Worm (Caenorhabditis elegans) whole organism, young adult: ENCODE measurements around the gene ZK829.3.

Experiments used
- B0261.1 ChIP-seq: sonication (generic microtip); optimal IDR thresholded peaks from 2 replicates; lab custom pipeline; 2016; ENCODE audit warnings: mild to moderate bottlenecking, missing genetic modification characterization, moderate library complexity, missing compliant biosample characterization
- F10E7.11 ChIP-seq: sonication (generic microtip); optimal IDR thresholded peaks from 2 replicates; lab custom pipeline; 2017; ENCODE audit warnings: mild to moderate bottlenecking, missing genetic modification characterization, moderate library complexity, missing compliant biosample characterization
- F33H1.4 ChIP-seq: fragments of 200-800 bp; sonication (Bioruptor generic); IDR thresholded peaks from 2 replicates; pipeline ENCODE4 v1.3.6; 2022; ENCODE audit warnings: missing genetic modification reagents, missing genetic modification characterization, missing compliant biosample characterization
- K12H6.12 ChIP-seq: fragments of 200-800 bp; sonication (Bioruptor generic); optimal IDR thresholded peaks from 2 replicates; lab custom pipeline; 2018; ENCODE audit warnings: mild to moderate bottlenecking, missing genetic modification characterization, missing compliant biosample characterization
- Y95B8A.8 ChIP-seq: fragments of 200-800 bp; sonication (Bioruptor generic); IDR thresholded peaks from 2 replicates; pipeline ENCODE4 v1.3.6; 2022; ENCODE audit warnings: missing genetic modification reagents, missing genetic modification characterization, missing compliant biosample characterization
- ama-1 ChIP-seq, 3 experiments: fragments of 150-350 bp in 1 of 3; sonication (generic microtip) in 2 of 3; optimal IDR thresholded peaks; 2 replicates each; lab custom pipeline; 2014 to 2018; ENCODE audit warnings: missing biosample characterization in 2 of 3, missing genetic modification characterization in 2 of 3, missing genetic modification reagents in 2 of 3
- attf-3 ChIP-seq: fragments of 200-800 bp; sonication (Bioruptor generic); conservative IDR thresholded peaks from 2 replicates; pipeline ENCODE4 v1.3.6; 2022; ENCODE audit warnings: missing genetic modification reagents, missing genetic modification characterization, missing compliant biosample characterization
- attf-5 ChIP-seq: fragments of 200-800 bp; sonication (Bioruptor generic); optimal IDR thresholded peaks from 2 replicates; lab custom pipeline; 2018; ENCODE audit warnings: mild to moderate bottlenecking, missing genetic modification characterization, missing compliant biosample characterization
- bed-2 ChIP-seq: fragments of 200-800 bp; sonication (Bioruptor generic); IDR thresholded peaks from 2 replicates; pipeline ENCODE4 v1.3.6; 2022; ENCODE audit warnings: missing genetic modification reagents, missing genetic modification characterization, missing compliant biosample characterization
- cebp-1 ChIP-seq, 2 experiments: fragments of 200-800 bp in 1 of 2; sonication (Bioruptor generic) in 1 of 2; sonication (generic microtip) in 1 of 2; IDR thresholded peaks in 1 of 2; optimal IDR thresholded peaks in 1 of 2; 2 replicates each; pipeline versions ENCODE4 v1.3.6 to Lab custom; 2017 to 2022; ENCODE audit warnings: missing compliant biosample characterization in 2 of 2, missing genetic modification characterization in 2 of 2, mild to moderate bottlenecking in 1 of 2, missing genetic modification reagents in 1 of 2, moderate library complexity in 1 of 2
- ceh-27 ChIP-seq: fragments of 200-800 bp; sonication (Bioruptor generic); optimal IDR thresholded peaks from 2 replicates; lab custom pipeline; 2018; ENCODE audit warnings: mild to moderate bottlenecking, missing genetic modification characterization, moderate library complexity, missing compliant biosample characterization
- ceh-79 ChIP-seq: sonication (generic microtip); optimal IDR thresholded peaks from 2 replicates; lab custom pipeline; 2017; ENCODE audit warnings: mild to moderate bottlenecking, missing genetic modification characterization, missing compliant biosample characterization
- ceh-91 ChIP-seq: fragments of 200-800 bp; sonication (Bioruptor generic); IDR thresholded peaks from 2 replicates; pipeline ENCODE4 v1.3.6; 2022; ENCODE audit warnings: missing genetic modification reagents, missing genetic modification characterization, missing compliant biosample characterization
- dox-1 ChIP-seq: fragments of 200-800 bp; sonication (Bioruptor generic); IDR thresholded peaks from 2 replicates; pipeline ENCODE4 v1.3.6; 2022; ENCODE audit warnings: missing genetic modification reagents, missing genetic modification characterization, missing compliant biosample characterization
- dpff-1 ChIP-seq: sonication (generic microtip); optimal IDR thresholded peaks from 2 replicates; lab custom pipeline; 2017; ENCODE audit warnings: mild to moderate bottlenecking, missing genetic modification characterization, missing compliant biosample characterization
- efl-1 ChIP-seq: fragments of 150-350 bp; optimal IDR thresholded peaks from 2 replicates; lab custom pipeline; 2014; ENCODE audit warnings: missing biosample characterization, missing genetic modification reagents, missing genetic modification characterization
- egl-18 ChIP-seq: fragments of 200-800 bp; sonication (Bioruptor generic); IDR thresholded peaks from 2 replicates; pipeline ENCODE4 v1.3.6; 2022; ENCODE audit warnings: missing genetic modification reagents, missing genetic modification characterization, missing compliant biosample characterization
- egl-44 ChIP-seq: fragments of 200-800 bp; sonication (Bioruptor generic); IDR thresholded peaks from 2 replicates; pipeline ENCODE4 v1.3.6; 2022; ENCODE audit warnings: missing genetic modification reagents, missing genetic modification characterization, missing compliant biosample characterization
- gei-17 ChIP-seq: fragments of 200-800 bp; sonication (Bioruptor generic); optimal IDR thresholded peaks from 2 replicates; lab custom pipeline; 2018; ENCODE audit warnings: mild to moderate bottlenecking, missing genetic modification characterization, missing compliant biosample characterization
- hmg-1.2 ChIP-seq: fragments of 200-800 bp; sonication (Bioruptor generic); IDR thresholded peaks from 2 replicates; pipeline ENCODE4 v1.3.6; 2022; ENCODE audit warnings: missing genetic modification reagents, missing genetic modification characterization, missing compliant biosample characterization
- hmg-20 ChIP-seq: fragments of 200-800 bp; sonication (Bioruptor generic); IDR thresholded peaks from 2 replicates; pipeline ENCODE4 v1.3.6; 2022; ENCODE audit warnings: missing genetic modification reagents, missing genetic modification characterization, missing compliant biosample characterization
- hrde-1 ChIP-seq: sonication (generic microtip); optimal IDR thresholded peaks from 2 replicates; lab custom pipeline; 2016; ENCODE audit warnings: missing genetic modification characterization, mild to moderate bottlenecking, missing compliant biosample characterization, moderate library complexity, missing genotype, missing genetic modification reagents, borderline replicate concordance
- lin-35 ChIP-seq, 3 experiments: fragments of 150-350 bp in 2 of 3; sonication (generic microtip) in 1 of 3; optimal IDR thresholded peaks; 2 replicates each; lab custom pipeline; 2014 to 2018; ENCODE audit warnings: missing biosample characterization in 3 of 3, missing genetic modification characterization in 3 of 3, missing genetic modification reagents in 3 of 3
- lin-54 ChIP-seq: fragments of 200-800 bp; sonication (Bioruptor generic); optimal IDR thresholded peaks from 2 replicates; lab custom pipeline; 2018; ENCODE audit warnings: mild to moderate bottlenecking, missing genetic modification characterization, missing compliant biosample characterization
- lsl-1 ChIP-seq: fragments of 200-800 bp; sonication (Bioruptor generic); optimal IDR thresholded peaks from 2 replicates; lab custom pipeline; 2018; ENCODE audit warnings: mild to moderate bottlenecking, missing genetic modification characterization, moderate library complexity, missing compliant biosample characterization
- madf-10 ChIP-seq: sonication (generic microtip); optimal IDR thresholded peaks from 2 replicates; lab custom pipeline; 2016; ENCODE audit warnings: mild to moderate bottlenecking, missing genetic modification characterization, missing compliant biosample characterization
- madf-6 ChIP-seq: fragments of 200-800 bp; sonication (Bioruptor generic); IDR thresholded peaks from 2 replicates; pipeline ENCODE4 v1.3.6; 2022; ENCODE audit warnings: missing genetic modification reagents, missing genetic modification characterization, missing compliant biosample characterization
- madf-8 ChIP-seq: fragments of 200-800 bp; sonication (Bioruptor generic); conservative IDR thresholded peaks from 2 replicates; pipeline ENCODE4 v1.3.6; 2022; ENCODE audit warnings: missing genetic modification reagents, missing genetic modification characterization, missing compliant biosample characterization
- nfyb-1 ChIP-seq: fragments of 200-800 bp; sonication (Bioruptor generic); IDR thresholded peaks from 2 replicates; pipeline ENCODE4 v1.3.6; 2022; ENCODE audit warnings: missing genetic modification reagents, missing genetic modification characterization, missing compliant biosample characterization
- nhr-80 ChIP-seq: sonication (generic microtip); optimal IDR thresholded peaks from 2 replicates; lab custom pipeline; 2016; ENCODE audit warnings: missing genetic modification characterization, missing compliant biosample characterization
- repo-1 ChIP-seq: sonication (generic microtip); optimal IDR thresholded peaks from 2 replicates; lab custom pipeline; 2017; ENCODE audit warnings: mild to moderate bottlenecking, missing genetic modification characterization, missing compliant biosample characterization
- sea-2 ChIP-seq: fragments of 200-800 bp; sonication (Bioruptor generic); IDR thresholded peaks from 2 replicates; pipeline ENCODE4 v1.3.6; 2022; ENCODE audit warnings: missing genetic modification characterization, missing compliant biosample characterization
- snpc-1.3 ChIP-seq: sonication (generic microtip); optimal IDR thresholded peaks from 2 replicates; lab custom pipeline; 2017; ENCODE audit warnings: missing genetic modification characterization, mild to moderate bottlenecking, missing compliant biosample characterization, antibody characterized with exemption, moderate library complexity, missing genotype, missing genetic modification reagents; ENCODE audit not compliant: insufficient read depth
- tbp1 ChIP-seq: fragments of 200-800 bp; sonication (Bioruptor generic); optimal IDR thresholded peaks from 2 replicates; lab custom pipeline; 2018; ENCODE audit warnings: mild to moderate bottlenecking, missing genetic modification characterization, missing compliant biosample characterization
- tlf-1 ChIP-seq: fragments of 200-800 bp; sonication (Bioruptor generic); optimal IDR thresholded peaks from 2 replicates; lab custom pipeline; 2018; ENCODE audit warnings: mild to moderate bottlenecking, missing genetic modification characterization, missing compliant biosample characterization
- xnd-1 ChIP-seq: sonication (generic microtip); optimal IDR thresholded peaks from 2 replicates; lab custom pipeline; 2016; ENCODE audit warnings: missing genotype, missing genetic modification reagents, missing genetic modification characterization, missing compliant biosample characterization
- zfh-2 ChIP-seq: fragments of 200-800 bp; sonication (Bioruptor generic); conservative IDR thresholded peaks from 2 replicates; pipeline ENCODE4 v1.3.6; 2022; ENCODE audit warnings: missing genetic modification reagents, missing genetic modification characterization, missing compliant biosample characterization
- ztf-26 ChIP-seq: sonication (generic microtip); optimal IDR thresholded peaks from 2 replicates; lab custom pipeline; 2017; ENCODE audit warnings: missing genetic modification characterization, missing compliant biosample characterization

Gene ZK829.3

ce11 chrIV:11955592-11955991, 10.1 kb upstream of the ZK829.3 start (continued):
- no peak for TF ChIP-seq snpc-1.3
- TF ChIP-seq ztf-26 = peak; percentile 41
- TF ChIP-seq dpff-1 (tag; lab: Kevin White, UChicago) = no peak
- TF ChIP-seq hrde-1 (tag; lab: Kevin White, UChicago) = peak; percentile 16
- no peak for TF ChIP-seq ceh-27 (GFP tag; lab: Kevin White, UChicago)
- no peak for TF ChIP-seq ceh-91

ce11 chrIV:11952612-11953299, 7.2 kb upstream of the ZK829.3 start, which contains the start of gene gdh-1:
gdh-1 (plus strand) TSS chrIV:11953249.
- peak in 1 of 3 experiments; percentile 6 for TF ChIP-seq lin-35 (GFP tag; optimal IDR thresholded peaks at IDR 0.05; lab: Kevin White, UChicago)
- no peak for TF ChIP-seq attf-3 (GFP tag; lab: Robert Waterston, UW)
- peak; percentile 55 for TF ChIP-seq dox-1 (GFP tag; lab: Robert Waterston, UW)
- peak; percentile 53 for TF ChIP-seq lin-54 (GFP tag; lab: Kevin White, UChicago)
- no peak for TF ChIP-seq tlf-1 (GFP tag; lab: Kevin White, UChicago)
- TF ChIP-seq xnd-1 (tag; lab: Kevin White, UChicago) = peak; percentile 1
- peak; percentile 18 for TF ChIP-seq ama-1 (optimal IDR thresholded peaks at IDR 0.05; lab: Kevin White, UChicago)
- no peak for TF ChIP-seq ama-1 (GFP tag; optimal IDR thresholded peaks at IDR 0.05; lab: Kevin White, UChicago)
- TF ChIP-seq zfh-2 (GFP tag; lab: Robert Waterston, UW) = no peak
- TF ChIP-seq efl-1 = peak; percentile 48
- TF ChIP-seq tbp1 (GFP tag; lab: Kevin White, UChicago) = peak; percentile 23
- TF ChIP-seq lsl-1 (GFP tag; lab: Kevin White, UChicago) = peak; percentile 23
- TF ChIP-seq nhr-80 (tag; lab: Kevin White, UChicago) = peak; percentile 63
- TF ChIP-seq madf-6 (GFP tag; lab: Robert Waterston, UW) = peak; percentile 41
- peak; percentile 6 for TF ChIP-seq K12H6.12 (tag; lab: Kevin White, UChicago)
- TF ChIP-seq repo-1 (tag; lab: Kevin White, UChicago) = no peak
- no peak for TF ChIP-seq gei-17
- TF ChIP-seq hmg-1.2 (GFP tag; lab: Robert Waterston, UW) = peak; percentile 32; the same call in 1 of the 2 replicates
- no peak for TF ChIP-seq sea-2 (GFP tag; lab: Robert Waterston, UW)
- TF ChIP-seq cebp-1 (GFP tag; IDR thresholded peaks at IDR 0.05; lab: Robert Waterston, UW) = no peak
- TF ChIP-seq cebp-1 (tag; optimal IDR thresholded peaks at IDR 0.05; lab: Kevin White, UChicago) = no peak
- no peak for TF ChIP-seq bed-2 (GFP tag; lab: Robert Waterston, UW)
- TF ChIP-seq ceh-79 (tag; lab: Kevin White, UChicago) = no peak
- peak; percentile 28; the same call in 1 of the 2 replicates for TF ChIP-seq F33H1.4 (GFP tag; lab: Robert Waterston, UW)

ce11 chrIV:11950270-11950669, 4.7 kb upstream of the ZK829.3 start, which contains the start of gene tbx-36:
tbx-36 (plus strand) TSS chrIV:11950570.
- TF ChIP-seq madf-8 (GFP tag; lab: Robert Waterston, UW) = no peak
- no peak for TF ChIP-seq sea-2 (GFP tag; lab: Robert Waterston, UW)
- no peak for TF ChIP-seq lsl-1 (GFP tag; lab: Kevin White, UChicago)
- TF ChIP-seq nfyb-1 = no peak
- TF ChIP-seq Y95B8A.8 (GFP tag; lab: Robert Waterston, UW) = no peak
- TF ChIP-seq tlf-1 (GFP tag; lab: Kevin White, UChicago) = no peak
- TF ChIP-seq egl-44 (GFP tag; lab: Robert Waterston, UW) = no peak
- TF ChIP-seq efl-1 = no peak
- no peak for TF ChIP-seq madf-10 (tag; lab: Kevin White, UChicago)
- no peak for TF ChIP-seq B0261.1 (tag; lab: Kevin White, UChicago)
- TF ChIP-seq egl-18 (GFP tag; lab: Robert Waterston, UW) = no peak
- TF ChIP-seq attf-5 = no peak
- TF ChIP-seq hmg-20 (GFP tag; lab: Robert Waterston, UW) = no peak
- no peak for TF ChIP-seq F10E7.11 (tag; lab: Kevin White, UChicago)
